Worm (Caenorhabditis elegans) whole organism, L2 larva: ENCODE data around the gene eri-5.

Experiments used
- R02D3.7 ChIP-seq: fragments of 150-350 bp; optimal IDR thresholded peaks from 2 replicates; lab custom pipeline; 2014; ENCODE audit warnings: missing biosample characterization, missing genetic modification characterization
- alr-1 ChIP-seq: fragments of 150-350 bp; optimal IDR thresholded peaks from 2 replicates; lab custom pipeline; 2014; ENCODE audit warnings: missing biosample characterization, missing genetic modification characterization
- ama-1 ChIP-seq: fragments of 150-350 bp; optimal IDR thresholded peaks from 2 replicates; lab custom pipeline; 2018; ENCODE audit warnings: inconsistent platforms
- blmp-1 ChIP-seq: sonication (generic microtip); optimal IDR thresholded peaks from 2 replicates; lab custom pipeline; 2017; ENCODE audit warnings: missing genetic modification characterization, mild to moderate bottlenecking, missing compliant biosample characterization, antibody characterized with exemption, moderate library complexity; ENCODE audit not compliant: insufficient read depth
- elt-1 ChIP-seq: fragments of 150-350 bp; optimal IDR thresholded peaks from 2 replicates; lab custom pipeline; 2014; ENCODE audit warnings: missing biosample characterization, missing genetic modification characterization
- lin-13 ChIP-seq: fragments of 150-350 bp; optimal IDR thresholded peaks from 2 replicates; lab custom pipeline; 2014; ENCODE audit warnings: missing biosample characterization, missing genetic modification reagents, missing genetic modification characterization
- nhr-11 ChIP-seq: fragments of 150-350 bp; optimal IDR thresholded peaks from 2 replicates; lab custom pipeline; 2014; ENCODE audit warnings: missing biosample characterization, missing genetic modification characterization
- nhr-12 ChIP-seq: fragments of 150-350 bp; optimal IDR thresholded peaks from 2 replicates; lab custom pipeline; 2014; ENCODE audit warnings: missing biosample characterization, missing genetic modification characterization
- nhr-25 ChIP-seq: fragments of 150-350 bp; sonication (generic microtip); optimal IDR thresholded peaks from 3 replicates; lab custom pipeline; 2014; ENCODE audit warnings: missing biosample characterization, missing genetic modification characterization
- snpc-4 ChIP-seq: fragments of 150-350 bp; optimal IDR thresholded peaks from 2 replicates; lab custom pipeline; 2014; ENCODE audit warnings: missing biosample characterization, missing genetic modification characterization
- unc-62 ChIP-seq: fragments of 150-350 bp; optimal IDR thresholded peaks from 2 replicates; lab custom pipeline; 2014; ENCODE audit warnings: missing biosample characterization, missing genetic modification reagents, missing genetic modification characterization
- zag-1 ChIP-seq: fragments of 150-350 bp; optimal IDR thresholded peaks from 2 replicates; lab custom pipeline; 2014; ENCODE audit warnings: missing biosample characterization, missing genetic modification characterization
- ztf-11 ChIP-seq: sonication (generic microtip); optimal IDR thresholded peaks from 2 replicates; lab custom pipeline; 2017; ENCODE audit warnings: missing biosample characterization, missing genetic modification characterization

- TF ChIP-seq nhr-12 (tag; lab: Kevin White, UChicago) (no peak), ama-1 (lab: Kevin White, UChicago) (no peak), R02D3.7 (tag; lab: Kevin White, UChicago) (no peak), lin-13 (no peak), nhr-25 (no peak), alr-1 (tag; lab: Kevin White, UChicago) (no peak), ztf-11 (tag; lab: Kevin White, UChicago) (no peak), nhr-11 (no peak), blmp-1 (tag; lab: Kevin White, UChicago) (no peak), unc-62 (no peak), snpc-4 (tag; lab: Kevin White, UChicago) (no peak), zag-1 (tag; lab: Kevin White, UChicago) (no peak), elt-1 (tag; lab: Kevin White, UChicago) (no peak)
Measured at ce11 chrIV:2412370-2412962, 21.8 kb downstream of the eri-5 start, which contains the start of gene Y38F2AR.12.
